Fruit fly (Drosophila melanogaster) whole organism, embryonic: ENCODE results near the gene SecS.
A peak's percentile ranks its signal among the peaks of the same experiment; 100 is the strongest.

Experiments used
- BEAF-32 ChIP-seq: fragments of 200-800 bp; sonication (Bioruptor generic); optimal IDR thresholded peaks from 3 replicates; lab custom pipeline; 2017; ENCODE audit warnings: missing biosample characterization, missing genetic modification characterization, mild to moderate bottlenecking, moderate library complexity, missing genetic modification reagents
- BtbVII ChIP-seq: fragments of 200-800 bp; sonication (Bioruptor generic); optimal IDR thresholded peaks from 3 replicates; lab custom pipeline; 2017; ENCODE audit warnings: missing biosample characterization, mild to moderate bottlenecking, missing genetic modification characterization
- CG10267 ChIP-seq: fragments of 200-800 bp; sonication (Bioruptor generic); optimal IDR thresholded peaks from 2 replicates; lab custom pipeline; 2018; ENCODE audit warnings: missing biosample characterization, mild to moderate bottlenecking, missing genetic modification characterization, moderate library complexity
- CG13287 ChIP-seq: fragments of 200-800 bp; sonication (Bioruptor generic); IDR thresholded peaks from 2 replicates; pipeline ENCODE4 v1.3.6; 2022; ENCODE audit warnings: missing biosample characterization, missing genetic modification characterization; ENCODE audit not compliant: partially characterized antibody
- CG1603 ChIP-seq: fragments of 200-800 bp; sonication (Bioruptor generic); optimal IDR thresholded peaks from 2 replicates; lab custom pipeline; 2019; ENCODE audit warnings: missing biosample characterization, mild to moderate bottlenecking, missing genetic modification characterization, moderate library complexity
- CG16863 ChIP-seq: fragments of 200-800 bp; sonication (Bioruptor generic); optimal IDR thresholded peaks from 3 replicates; lab custom pipeline; 2016; ENCODE audit warnings: missing biosample characterization, missing genetic modification characterization
- CG17359 ChIP-seq: fragments of 200-800 bp; sonication (Bioruptor generic); optimal IDR thresholded peaks from 3 replicates; lab custom pipeline; 2018; ENCODE audit warnings: missing biosample characterization, mild to moderate bottlenecking, missing genetic modification characterization, moderate library complexity
- CG17385 ChIP-seq: fragments of 200-800 bp; sonication (Bioruptor generic); optimal IDR thresholded peaks from 3 replicates; lab custom pipeline; 2018; ENCODE audit warnings: missing biosample characterization, mild to moderate bottlenecking, missing genetic modification characterization
- CG18764 ChIP-seq: fragments of 200-800 bp; sonication (Bioruptor generic); optimal IDR thresholded peaks from 3 replicates; lab custom pipeline; 2016; ENCODE audit warnings: missing biosample characterization, missing genetic modification characterization
- CG2129 ChIP-seq: fragments of 200-800 bp; sonication (Bioruptor generic); IDR thresholded peaks from 2 replicates; pipeline ENCODE4 v1.3.6; 2022; ENCODE audit warnings: missing biosample characterization, missing genetic modification characterization; ENCODE audit not compliant: partially characterized antibody
- CG2199 ChIP-seq: fragments of 200-800 bp; sonication (Bioruptor generic); IDR thresholded peaks from 3 replicates; pipeline ENCODE4 v1.3.6; 2022; ENCODE audit warnings: missing biosample characterization, missing genetic modification characterization
- CG2712 ChIP-seq: fragments of 200-800 bp; optimal IDR thresholded peaks from 3 replicates; lab custom pipeline; 2019; ENCODE audit warnings: missing biosample characterization, mild to moderate bottlenecking, missing genetic modification characterization, moderate library complexity
- CG34224 ChIP-seq: fragments of 200-800 bp; sonication (Bioruptor generic); IDR thresholded peaks from 3 replicates; pipeline ENCODE4 v1.3.6; 2022; ENCODE audit warnings: missing biosample characterization, missing genetic modification characterization; ENCODE audit not compliant: partially characterized antibody
- CG43689 ChIP-seq: fragments of 200-800 bp; sonication (Bioruptor generic); IDR thresholded peaks from 2 replicates; pipeline ENCODE4 v1.3.6; 2022; ENCODE audit warnings: missing biosample characterization, missing genetic modification characterization
- CG4730 ChIP-seq: fragments of 200-800 bp; sonication (Bioruptor generic); IDR thresholded peaks from 2 replicates; pipeline ENCODE4 v1.3.6; 2022; ENCODE audit warnings: missing biosample characterization, missing genetic modification characterization
- CG4854 ChIP-seq: fragments of 200-800 bp; sonication (Bioruptor generic); optimal IDR thresholded peaks from 2 replicates; lab custom pipeline; 2016; ENCODE audit warnings: missing biosample characterization, missing genetic modification characterization, inconsistent platforms
- CG7556 ChIP-seq: fragments of 200-800 bp; sonication (Bioruptor generic); optimal IDR thresholded peaks from 2 replicates; lab custom pipeline; 2017; ENCODE audit warnings: missing biosample characterization, mild to moderate bottlenecking, missing genetic modification characterization
- CG8359 ChIP-seq: fragments of 200-800 bp; sonication (Bioruptor generic); optimal IDR thresholded peaks from 2 replicates; lab custom pipeline; 2017; ENCODE audit warnings: missing biosample characterization, mild to moderate bottlenecking, missing genetic modification characterization, borderline replicate concordance
- CHES-1-like ChIP-seq: fragments of 200-800 bp; sonication (Bioruptor generic); optimal IDR thresholded peaks from 2 replicates; lab custom pipeline; 2016; ENCODE audit warnings: missing biosample characterization, missing genetic modification characterization
- Dek ChIP-seq: fragments of 200-800 bp; sonication (Bioruptor generic); optimal IDR thresholded peaks from 3 replicates; lab custom pipeline; 2019; ENCODE audit warnings: missing biosample characterization, mild to moderate bottlenecking, missing genetic modification characterization, moderate library complexity
- Dip2 ChIP-seq: fragments of 200-800 bp; sonication (Bioruptor generic); IDR thresholded peaks from 2 replicates; pipeline ENCODE4 v1.3.6; 2022; ENCODE audit warnings: missing biosample characterization, missing genetic modification characterization
- E2f2 ChIP-seq: fragments of 200-800 bp; sonication (Bioruptor generic); IDR thresholded peaks from 2 replicates; pipeline ENCODE4 v1.3.6; 2022; ENCODE audit warnings: missing biosample characterization, missing genetic modification characterization
- Eip74EF ChIP-seq, 2 experiments: fragments of 200-800 bp in 1 of 2; fragments of >200 bp in 1 of 2; sonication (Bioruptor generic) in 1 of 2; optimal IDR thresholded peaks; 2 replicates each; lab custom pipeline; 2017 to 2019; ENCODE audit warnings: missing biosample characterization in 2 of 2, missing genetic modification characterization in 2 of 2, mild to moderate bottlenecking in 1 of 2, moderate library complexity in 1 of 2
- HmgD ChIP-seq: fragments of 200-800 bp; sonication (Bioruptor generic); optimal IDR thresholded peaks from 3 replicates; lab custom pipeline; 2016; ENCODE audit warnings: missing biosample characterization, missing genetic modification characterization
- Hmr ChIP-seq: fragments of 200-800 bp; sonication (Bioruptor generic); optimal IDR thresholded peaks from 3 replicates; lab custom pipeline; 2017; ENCODE audit warnings: mild to moderate bottlenecking, missing biosample characterization, missing genetic modification reagents, missing genetic modification characterization
- MTF-1 ChIP-seq: fragments of 200-800 bp; sonication (Bioruptor generic); optimal IDR thresholded peaks from 2 replicates; lab custom pipeline; 2018; ENCODE audit warnings: missing biosample characterization, mild to moderate bottlenecking, missing genetic modification characterization, borderline replicate concordance
- Nf-YC ChIP-seq: fragments of 200-800 bp; optimal IDR thresholded peaks from 3 replicates; lab custom pipeline; 2019; ENCODE audit warnings: missing biosample characterization, mild to moderate bottlenecking, missing genetic modification characterization, moderate library complexity
- Optix ChIP-seq: fragments of 200-800 bp; sonication (Bioruptor generic); IDR thresholded peaks from 3 replicates; pipeline ENCODE4 v1.3.6; 2022; ENCODE audit warnings: missing biosample characterization, missing genetic modification characterization
- TFAM ChIP-seq: fragments of 200-800 bp; sonication (Bioruptor generic); optimal IDR thresholded peaks from 2 replicates; lab custom pipeline; 2017; ENCODE audit warnings: missing biosample characterization, missing genetic modification characterization, inconsistent platforms
- Xbp1 ChIP-seq: fragments of 200-800 bp; sonication (Bioruptor generic); optimal IDR thresholded peaks from 3 replicates; lab custom pipeline; 2016; ENCODE audit warnings: missing biosample characterization, mild to moderate bottlenecking, missing genetic modification characterization
- ato ChIP-seq: fragments of 200-800 bp; sonication (Bioruptor generic); IDR thresholded peaks from 2 replicates; pipeline ENCODE4 v1.3.6; 2022; ENCODE audit warnings: missing biosample characterization, missing genetic modification characterization; ENCODE audit not compliant: partially characterized antibody
- croc ChIP-seq: fragments of 200-800 bp; sonication (Bioruptor generic); conservative IDR thresholded peaks from 3 replicates; pipeline ENCODE4 v1.3.6; 2022; ENCODE audit warnings: missing biosample characterization, missing genetic modification characterization
- crol ChIP-seq: fragments of 200-800 bp; sonication (Bioruptor generic); IDR thresholded peaks from 2 replicates; pipeline ENCODE4 v1.3.6; 2022; ENCODE audit warnings: missing biosample characterization, missing genetic modification characterization
- crp ChIP-seq, 2 experiments: fragments of 200-800 bp; sonication (Bioruptor generic); optimal IDR thresholded peaks; 2 replicates in 1 of 2; 3 replicates in 1 of 2; lab custom pipeline; 2017; ENCODE audit warnings: missing biosample characterization in 2 of 2, missing genetic modification characterization in 2 of 2, mild to moderate bottlenecking in 1 of 2, moderate library complexity in 1 of 2
- dan ChIP-seq: fragments of 200-800 bp; sonication (Bioruptor generic); IDR thresholded peaks from 2 replicates; pipeline ENCODE4 v1.3.6; 2022; ENCODE audit warnings: missing biosample characterization, missing genetic modification characterization
- dmrt99B ChIP-seq: fragments of 200-800 bp; sonication (Bioruptor generic); optimal IDR thresholded peaks from 2 replicates; lab custom pipeline; 2018; ENCODE audit warnings: missing biosample characterization, mild to moderate bottlenecking, missing genetic modification characterization, moderate library complexity
- fd102C ChIP-seq: fragments of 200-800 bp; sonication (Bioruptor generic); optimal IDR thresholded peaks from 2 replicates; lab custom pipeline; 2018; ENCODE audit warnings: missing biosample characterization, mild to moderate bottlenecking, missing genetic modification characterization, moderate library complexity
- fd64A ChIP-seq: fragments of 200-800 bp; sonication (Bioruptor generic); optimal IDR thresholded peaks from 3 replicates; lab custom pipeline; 2018; ENCODE audit warnings: missing biosample characterization, mild to moderate bottlenecking, missing genetic modification characterization
- kni ChIP-seq: fragments of 200-800 bp; sonication (Bioruptor generic); optimal IDR thresholded peaks from 3 replicates; lab custom pipeline; 2017; ENCODE audit warnings: mild to moderate bottlenecking, missing biosample characterization, missing genetic modification reagents, missing genetic modification characterization
- lilli ChIP-seq: fragments of 200-800 bp; sonication (Bioruptor generic); optimal IDR thresholded peaks from 3 replicates; lab custom pipeline; 2016; ENCODE audit warnings: missing biosample characterization, missing genetic modification characterization
- mld ChIP-seq: fragments of 200-800 bp; sonication (Bioruptor generic); IDR thresholded peaks from 3 replicates; pipeline ENCODE4 v1.3.6; 2022; ENCODE audit warnings: missing biosample characterization, missing genetic modification characterization; ENCODE audit not compliant: partially characterized antibody
- nmo ChIP-seq: fragments of 200-800 bp; sonication (Bioruptor generic); optimal IDR thresholded peaks from 2 replicates; lab custom pipeline; 2018; ENCODE audit warnings: missing biosample characterization, mild to moderate bottlenecking, missing genetic modification characterization, moderate library complexity
- so ChIP-seq: fragments of 200-800 bp; sonication (Bioruptor generic); IDR thresholded peaks from 3 replicates; pipeline ENCODE4 v1.3.6; 2022; ENCODE audit warnings: missing biosample characterization, missing genetic modification characterization
- tap ChIP-seq: fragments of 200-800 bp; optimal IDR thresholded peaks from 3 replicates; lab custom pipeline; 2019; ENCODE audit warnings: missing biosample characterization, mild to moderate bottlenecking, missing genetic modification characterization, moderate library complexity
- tin ChIP-seq: fragments of 200-800 bp; sonication (Bioruptor generic); optimal IDR thresholded peaks from 3 replicates; lab custom pipeline; 2016; ENCODE audit warnings: missing biosample characterization, missing genetic modification characterization
- trh ChIP-seq: fragments of 200-800 bp; sonication (Bioruptor generic); optimal IDR thresholded peaks from 2 replicates; lab custom pipeline; 2016; ENCODE audit warnings: missing biosample characterization, missing genetic modification characterization
- vnd ChIP-seq: fragments of 200-800 bp; sonication (Bioruptor generic); IDR thresholded peaks from 3 replicates; pipeline ENCODE4 v1.3.6; 2022; ENCODE audit warnings: missing biosample characterization, missing genetic modification characterization; ENCODE audit not compliant: partially characterized antibody
- wek ChIP-seq: fragments of 200-800 bp; sonication (Bioruptor generic); optimal IDR thresholded peaks from 3 replicates; lab custom pipeline; 2018; ENCODE audit warnings: missing biosample characterization, mild to moderate bottlenecking, missing genetic modification characterization, moderate library complexity

Gene SecS

dm6 chr3R:5620387-5620956 lies 19.2 kb downstream of the SecS start (continued):
- TF ChIP-seq Nf-YC (tag; lab: Kevin White, UChicago) (peak; percentile 31), CG18764 (GFP tag; lab: Kevin White, UChicago) (peak; percentile 50), CG1603 (peak; percentile 71), wek (GFP tag; lab: Kevin White, UChicago) (peak; percentile 29), lilli (peak; percentile 63), fd64A (GFP tag; lab: Kevin White, UChicago) (peak; percentile 43), crol (peak; percentile 82), so (GFP tag; lab: Robert Waterston, UW) (peak; percentile 44; the same call in 1 of the 3 replicates), fd102C (GFP tag; lab: Kevin White, UChicago) (no peak), kni (GFP tag; lab: Kevin White, UChicago) (peak; percentile 34), CG2129 (GFP tag; lab: Robert Waterston, UW) (no peak), Hmr (GFP tag; lab: Kevin White, UChicago) (peak; percentile 59), BtbVII (GFP tag; lab: Kevin White, UChicago) (peak; percentile 24), CG17359 (tag; lab: Kevin White, UChicago) (peak; percentile 78), CG13287 (GFP tag; lab: Robert Waterston, UW) (no peak), CHES-1-like (GFP tag; lab: Kevin White, UChicago) (peak; percentile 46), HmgD (GFP tag; lab: Kevin White, UChicago) (no peak), CG34224 (no peak), E2f2 (0 out of 2 replicates have a peak, but pooled peaks have one; percentile 23), mld (GFP tag; lab: Robert Waterston, UW) (no peak), tap (peak; percentile 47), TFAM (no peak), croc (GFP tag; lab: Robert Waterston, UW) (0 out of 3 replicates have a peak, but pooled peaks have one; percentile 38), CG7556 (GFP tag; lab: Kevin White, UChicago) (peak; percentile 77), CG10267 (peak; percentile 47), dmrt99B (tag; lab: Kevin White, UChicago) (peak; percentile 84), CG2199 (GFP tag; lab: Robert Waterston, UW) (no peak), CG8359 (no peak), BEAF-32 (GFP tag; lab: Kevin White, UChicago) (no peak), vnd (GFP tag; lab: Robert Waterston, UW) (no peak), ato (GFP tag; lab: Robert Waterston, UW) (no peak), Xbp1 (GFP tag; lab: Kevin White, UChicago) (peak; percentile 71), MTF-1 (peak; percentile 25), CG4730 (peak; percentile 46; the same call in 1 of the 2 replicates), nmo (GFP tag; lab: Kevin White, UChicago) (peak; percentile 76), CG43689 (GFP tag; lab: Robert Waterston, UW) (no peak; the same call in 1 of the 2 replicates), crp (GFP tag; optimal IDR thresholded peaks at IDR 0.05; lab: Kevin White, UChicago) (peak in 1 of 2 experiments; percentile 20), CG2712 (tag; lab: Kevin White, UChicago) (peak; percentile 71), dan (GFP tag; lab: Robert Waterston, UW) (no peak), Dek (tag; lab: Kevin White, UChicago) (peak; percentile 40), trh (GFP tag; lab: Kevin White, UChicago) (no peak), Dip2 (GFP tag; lab: Robert Waterston, UW) (no peak), Eip74EF (GFP tag; optimal IDR thresholded peaks at IDR 0.05; lab: Kevin White, UChicago) (peak in 1 of 2 experiments; percentile 65), tin (GFP tag; lab: Kevin White, UChicago) (peak; percentile 47), CG4854 (no peak), CG16863 (GFP tag; lab: Kevin White, UChicago) (peak; percentile 61), Optix (GFP tag; lab: Robert Waterston, UW) (peak; percentile 71; the same call in 2 of the 3 replicates), CG17385 (peak; percentile 57)
